Worm (Caenorhabditis elegans) whole organism, L4/young adult: ENCODE measurements around the gene frpr-6.

Source experiments
- W03F9.2 ChIP-seq: fragments of 150-350 bp; optimal IDR thresholded peaks from 2 replicates; lab custom pipeline; 2014; ENCODE audit warnings: missing biosample characterization, missing genetic modification characterization
- dao-5 ChIP-seq: sonication (generic microtip); optimal IDR thresholded peaks from 2 replicates; lab custom pipeline; 2016; ENCODE audit warnings: missing genotype, missing genetic modification characterization, moderate library complexity, missing compliant biosample characterization
- him-1 ChIP-seq: sonication (generic microtip); optimal IDR thresholded peaks from 2 replicates; lab custom pipeline; 2016; ENCODE audit warnings: missing genotype, missing genetic modification reagents, missing genetic modification characterization, missing compliant biosample characterization

ce11 chrV:9125345-9125744, 24.4 kb upstream of the frpr-6 start, which contains the start of gene F21C10.5:
- TF ChIP-seq W03F9.2 (tag; lab: Kevin White, UChicago) (no peak), dao-5 (tag; lab: Kevin White, UChicago) (no peak), him-1 (tag; lab: Kevin White, UChicago) (no peak)
